Worm (Caenorhabditis elegans): Measurements from ENCODE around the gene swsn-4.

Gene swsn-4

DNA sequence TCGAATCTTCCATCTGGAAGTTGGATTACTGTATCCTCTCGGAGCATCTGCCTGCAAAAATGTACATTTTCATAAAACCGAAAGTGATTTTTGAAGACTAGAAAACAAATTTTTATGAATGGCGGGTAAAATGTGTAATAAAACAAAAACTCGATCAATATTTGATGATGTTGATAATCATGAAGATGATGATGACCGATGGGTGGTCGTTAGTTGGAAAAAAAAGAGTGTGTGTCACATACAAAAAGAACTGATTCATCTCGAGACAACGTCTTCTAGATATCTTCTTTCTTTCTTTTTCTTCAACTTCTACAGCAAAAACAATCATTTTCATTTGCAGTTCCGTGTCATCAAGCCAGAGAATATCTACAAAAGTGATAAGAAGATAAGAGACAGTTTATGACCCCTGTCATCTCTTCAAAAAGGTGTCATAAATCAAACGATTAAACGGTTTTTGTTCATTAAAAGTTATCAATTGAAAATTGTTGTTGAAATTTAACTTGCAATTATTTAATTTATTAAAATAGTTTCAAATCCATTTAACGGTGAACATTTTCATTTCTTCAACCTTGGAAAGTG, 33.2 kb upstream of the swsn-4 start, which contains the start of gene bcc-1 (continued):
- TF ChIP-seq mep-1 (tag; optimal IDR thresholded peaks at IDR 0.05) (no peak), nhr-28 (tag; optimal IDR thresholded peaks at IDR 0.05) (peak; percentile 62), rbr-2 (tag; optimal IDR thresholded peaks at IDR 0.05) (no peak), fos-1 (tag; optimal IDR thresholded peaks at IDR 0.05) (no peak), tra-1 (GFP tag; IDR thresholded peaks at IDR 0.05) (0 out of 2 replicates have a peak, but pooled peaks have one; percentile 38), nhr-77 (tag; optimal IDR thresholded peaks at IDR 0.05) (peak; percentile 23), dmd-8 (GFP tag; IDR thresholded peaks at IDR 0.05) (no peak), F10B5.3 (tag; optimal IDR thresholded peaks at IDR 0.05) (no peak), F37D6.2 (tag; optimal IDR thresholded peaks at IDR 0.05) (no peak), lin-39 (tag; optimal IDR thresholded peaks at IDR 0.05) (no peak), F44E2.7 (GFP tag; IDR thresholded peaks at IDR 0.05) (no peak), nhr-42 (GFP tag; IDR thresholded peaks at IDR 0.05) (no peak), tag-97 (GFP tag; IDR thresholded peaks at IDR 0.05) (no peak), lin-1 (GFP tag; IDR thresholded peaks at IDR 0.05) (no peak), spr-3 (GFP tag; optimal IDR thresholded peaks at IDR 0.05) (no peak), nhr-25 (tag; optimal IDR thresholded peaks at IDR 0.05; ENCODE audit: borderline replicate concordance, insufficient read depth) (peak; percentile 10), nhr-76 (tag; optimal IDR thresholded peaks at IDR 0.05) (no peak), nhr-10 (tag; optimal IDR thresholded peaks at IDR 0.05) (no peak), lim-7 (GFP tag; IDR thresholded peaks at IDR 0.05) (no peak), zfp-3 (GFP tag; conservative IDR thresholded peaks at IDR 0.05) (no peak), nhr-41 (GFP tag; IDR thresholded peaks at IDR 0.05) (no peak), F49E8.2 (tag; optimal IDR thresholded peaks at IDR 0.05; ENCODE audit: borderline replicate concordance) (no peak), ceh-28 (tag; optimal IDR thresholded peaks at IDR 0.05) (no peak), daf-19 (GFP tag; conservative IDR thresholded peaks at IDR 0.05) (no peak), vab-7 (GFP tag; IDR thresholded peaks at IDR 0.05) (no peak), saeg-2 (GFP tag; IDR thresholded peaks at IDR 0.05) (no peak), ztf-7 (tag; optimal IDR thresholded peaks at IDR 0.05) (no peak), attf-4 (tag; optimal IDR thresholded peaks at IDR 0.05) (no peak), mdl-1 (tag; optimal IDR thresholded peaks at IDR 0.05) (peak in 1 of 2 experiments; percentile 53), T26A8.4 (GFP tag; IDR thresholded peaks at IDR 0.05) (no peak), php-3 (GFP tag; IDR thresholded peaks at IDR 0.05) (no peak), mes-2 (tag; optimal IDR thresholded peaks at IDR 0.05; ENCODE audit: poor library complexity, severe bottlenecking) (no peak), ceh-44 (GFP tag; IDR thresholded peaks at IDR 0.05) (no peak), unc-62 (GFP tag; optimal IDR thresholded peaks at IDR 0.05 in 1 of 2) (peak in 1 of 2 experiments; percentile 98), unc-62 (tag; optimal IDR thresholded peaks at IDR 0.05) (no peak), sdz-12 (GFP tag; optimal IDR thresholded peaks at IDR 0.05) (no peak), arid-1 (GFP tag; conservative IDR thresholded peaks at IDR 0.05) (no peak), snpc-1.2 (GFP tag; IDR thresholded peaks at IDR 0.05) (no peak), lin-13 (GFP tag; optimal IDR thresholded peaks at IDR 0.05) (no peak), R02D3.7 (tag; optimal IDR thresholded peaks at IDR 0.05) (no peak), ZK546.5 (tag; optimal IDR thresholded peaks at IDR 0.05) (no peak), dmd-6 (GFP tag; IDR thresholded peaks at IDR 0.05) (no peak), Y48G9A.11 (GFP tag; IDR thresholded peaks at IDR 0.05) (no peak), Y5F2A.4 (GFP tag; optimal IDR thresholded peaks at IDR 0.05) (no peak)
